Fruit fly (Drosophila melanogaster): ENCODE data around the gene CG7330.

CG7330 gene

DNA sequence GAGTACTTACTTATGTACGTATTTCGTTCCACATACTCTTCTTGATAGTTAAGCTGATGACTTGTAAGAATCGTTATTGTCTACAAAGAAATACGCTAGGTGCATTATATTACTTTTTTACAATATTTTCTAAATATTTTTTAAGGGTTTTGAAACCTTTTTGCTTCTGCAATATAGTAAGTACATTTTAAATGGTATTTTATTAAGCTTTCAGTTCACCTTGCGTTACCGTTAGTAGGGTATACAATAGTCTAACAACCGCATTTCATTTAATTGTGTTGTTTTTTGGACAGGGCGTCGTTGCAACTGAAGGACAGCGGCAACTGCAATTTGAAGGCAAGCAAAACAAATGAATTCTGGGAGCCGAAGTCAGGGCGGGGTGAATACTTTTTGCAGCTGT, 11.5 kb upstream of the CG7330 start:
- TF ChIP-seq CG16779 (tag; optimal IDR thresholded peaks at IDR 0.05) (no peak), achi (GFP tag; optimal IDR thresholded peaks at IDR 0.05) (peak; percentile 56), spab (GFP tag; optimal IDR thresholded peaks at IDR 0.05) (no peak), CG32006 (GFP tag; optimal IDR thresholded peaks at IDR 0.05) (peak; percentile 3), CG8319 (GFP tag; optimal IDR thresholded peaks at IDR 0.05) (peak; percentile 29), salr (GFP tag; optimal IDR thresholded peaks at IDR 0.05) (no peak), CG11294 (GFP tag; IDR thresholded peaks at IDR 0.05) (no peak), CG15336 (GFP tag; IDR thresholded peaks at IDR 0.05) (no peak), fd59A (GFP tag; optimal IDR thresholded peaks at IDR 0.05) (no peak), CG11902 (GFP tag; optimal IDR thresholded peaks at IDR 0.05) (peak; percentile 33), CG3919 (GFP tag; optimal IDR thresholded peaks at IDR 0.05) (peak; percentile 50), Gug (GFP tag; IDR thresholded peaks at IDR 0.05) (no peak), Ets96B (tag; optimal IDR thresholded peaks at IDR 0.05) (peak; percentile 46), CG8119 (GFP tag; IDR thresholded peaks at IDR 0.05) (no peak), CG6276 (GFP tag; optimal IDR thresholded peaks at IDR 0.05) (no peak), CG6808 (GFP tag; optimal IDR thresholded peaks at IDR 0.05) (no peak), CG1621 (tag; optimal IDR thresholded peaks at IDR 0.05) (no peak), CG10669 (GFP tag; optimal IDR thresholded peaks at IDR 0.05) (peak; percentile 43), Hr4 (GFP tag; optimal IDR thresholded peaks at IDR 0.05) (no peak), cyc (GFP tag; optimal IDR thresholded peaks at IDR 0.05) (peak; percentile 31), pdm3 (GFP tag; optimal IDR thresholded peaks at IDR 0.05) (peak; percentile 61), OdsH (GFP tag; optimal IDR thresholded peaks at IDR 0.05) (peak; percentile 55), eg (GFP tag; IDR thresholded peaks at IDR 0.05) (no peak), CG31627 (GFP tag; optimal IDR thresholded peaks at IDR 0.05) (peak; percentile 4), CG3032 (tag; optimal IDR thresholded peaks at IDR 0.05) (peak; percentile 31), Sox14 (GFP tag; optimal IDR thresholded peaks at IDR 0.05) (peak; percentile 31), Smox (GFP tag; optimal IDR thresholded peaks at IDR 0.05) (peak; percentile 59), Sox15 (GFP tag; optimal IDR thresholded peaks at IDR 0.05) (peak; percentile 38), fkh (GFP tag; optimal IDR thresholded peaks at IDR 0.05) (no peak), fd85E (GFP tag; optimal IDR thresholded peaks at IDR 0.05) (no peak), Ets21C (GFP tag; optimal IDR thresholded peaks at IDR 0.05) (no peak), CG10631 (GFP tag; optimal IDR thresholded peaks at IDR 0.05) (peak; percentile 4), esn (GFP tag; optimal IDR thresholded peaks at IDR 0.05) (peak; percentile 52), Hr39 (GFP tag; optimal IDR thresholded peaks at IDR 0.05) (peak; percentile 29), CG34406 (GFP tag; optimal IDR thresholded peaks at IDR 0.05) (peak; percentile 68), Lpt (GFP tag; optimal IDR thresholded peaks at IDR 0.05) (no peak), dsx (GFP tag; optimal IDR thresholded peaks at IDR 0.05; ENCODE audit: poor library complexity, severe bottlenecking) (peak; percentile 53), CG7368 (GFP tag; optimal IDR thresholded peaks at IDR 0.05) (peak; percentile 8), CG4318 (GFP tag; optimal IDR thresholded peaks at IDR 0.05) (no peak), acj6 (GFP tag; optimal IDR thresholded peaks at IDR 0.05) (peak; percentile 52), Eip93F (GFP tag; optimal IDR thresholded peaks at IDR 0.05) (no peak), CG6854 (GFP tag; optimal IDR thresholded peaks at IDR 0.05) (peak; percentile 27), CG6792 (GFP tag; optimal IDR thresholded peaks at IDR 0.05) (peak; percentile 2), ss (GFP tag; optimal IDR thresholded peaks at IDR 0.05) (peak; percentile 13 to 43), Sox102F (GFP tag; optimal IDR thresholded peaks at IDR 0.05) (peak; percentile 48), Eip78C (GFP tag) (peak; percentile 91), Eip75B (GFP tag; optimal IDR thresholded peaks at IDR 0.05) (peak; percentile 35), CG11762 (GFP tag; optimal IDR thresholded peaks at IDR 0.05; ENCODE audit: insufficient read depth) (no peak), vri (GFP tag; optimal IDR thresholded peaks at IDR 0.05) (peak; percentile 11), Hr38 (GFP tag; optimal IDR thresholded peaks at IDR 0.05) (no peak), CG8632 (GFP tag; optimal IDR thresholded peaks at IDR 0.05) (peak; percentile 71), CG6163 (GFP tag; IDR thresholded peaks at IDR 0.05) (no peak; the same call in 1 of the 3 replicates), dac (GFP tag; optimal IDR thresholded peaks at IDR 0.05) (no peak)
